Worm (Caenorhabditis elegans): Measurements from ENCODE around the gene F23B12.7.

- no peak for TF ChIP-seq flt-1 (GFP tag; IDR thresholded peaks at IDR 0.05)
- no peak for TF ChIP-seq ztf-23 (GFP tag; IDR thresholded peaks at IDR 0.05)
- no peak for TF ChIP-seq ref-1 (GFP tag; conservative IDR thresholded peaks at IDR 0.05)
- TF ChIP-seq ztf-29 (GFP tag; IDR thresholded peaks at IDR 0.05), result no peak
- TF ChIP-seq med-1 (GFP tag; optimal IDR thresholded peaks at IDR 0.05; ENCODE audit: insufficient read depth), result no peak
Measured at ce11 chrV:14433584-14433983, 15.9 kb upstream of the F23B12.7 start.
